Worm (Caenorhabditis elegans) whole organism, L4 larva: ENCODE data around the gene C02G6.3.

ENCODE experiments used
- lir-3 ChIP-seq: sonication (generic microtip); optimal IDR thresholded peaks from 2 replicates; lab custom pipeline; 2016; ENCODE audit warnings: mild to moderate bottlenecking, missing genetic modification characterization, missing compliant biosample characterization
- nhr-28 ChIP-seq: fragments of 150-350 bp; optimal IDR thresholded peaks from 2 replicates; lab custom pipeline; 2014; ENCODE audit warnings: missing biosample characterization, missing genetic modification characterization

ce11 chrV:5888820-5889219, 8.7 kb downstream of the C02G6.3 start:
- no peak for TF ChIP-seq nhr-28 (tag; lab: Kevin White, UChicago)
- TF ChIP-seq lir-3: no peak
